Worm (Caenorhabditis elegans) whole organism, mixed stage, embryonic: Measurements from ENCODE around the gene C13A2.9.

Experiments used
- M03D4.4 ChIP-seq: sonication (generic microtip); optimal IDR thresholded peaks from 2 replicates; lab custom pipeline; 2017; ENCODE audit warnings: mild to moderate bottlenecking, missing genetic modification characterization, missing compliant biosample characterization
- bed-3 ChIP-seq: fragments of 200-800 bp; sonication (Bioruptor generic); optimal IDR thresholded peaks from 3 replicates; lab custom pipeline; 2018; ENCODE audit warnings: mild to moderate bottlenecking, missing genetic modification characterization, moderate library complexity, missing compliant biosample characterization
- blmp-1 ChIP-seq: fragments of 150-350 bp; optimal IDR thresholded peaks from 2 replicates; lab custom pipeline; 2014; ENCODE audit warnings: missing biosample characterization, missing genetic modification characterization
- ceh-43 ChIP-seq: fragments of 200-800 bp; sonication (Bioruptor generic); optimal IDR thresholded peaks from 2 replicates; lab custom pipeline; 2018; ENCODE audit warnings: mild to moderate bottlenecking, missing genetic modification characterization, moderate library complexity, missing compliant biosample characterization
- ceh-83 ChIP-seq: fragments of 200-800 bp; sonication (Bioruptor generic); optimal IDR thresholded peaks from 2 replicates; lab custom pipeline; 2018; ENCODE audit warnings: mild to moderate bottlenecking, missing genetic modification characterization, missing compliant biosample characterization
- ces-1 ChIP-seq: fragments of 150-350 bp; optimal IDR thresholded peaks from 2 replicates; lab custom pipeline; 2014; ENCODE audit warnings: missing biosample characterization, missing genetic modification reagents, missing genetic modification characterization
- cnd-1 ChIP-seq: fragments of 200-800 bp; sonication (Bioruptor generic); optimal IDR thresholded peaks from 2 replicates; lab custom pipeline; 2018; ENCODE audit warnings: mild to moderate bottlenecking, missing genetic modification characterization, missing compliant biosample characterization
- elt-1 ChIP-seq: sonication (generic microtip); optimal IDR thresholded peaks from 2 replicates; lab custom pipeline; 2017; ENCODE audit warnings: missing genetic modification characterization, mild to moderate bottlenecking, missing compliant biosample characterization, antibody characterized with exemption, moderate library complexity, borderline replicate concordance; ENCODE audit not compliant: insufficient read depth
- flh-1 ChIP-seq: fragments of 200-800 bp; sonication (Bioruptor generic); optimal IDR thresholded peaks from 2 replicates; lab custom pipeline; 2018; ENCODE audit warnings: mild to moderate bottlenecking, missing genetic modification characterization, moderate library complexity, missing compliant biosample characterization
- ham-2 ChIP-seq: fragments of 200-800 bp; sonication (Bioruptor generic); optimal IDR thresholded peaks from 2 replicates; lab custom pipeline; 2018; ENCODE audit warnings: mild to moderate bottlenecking, missing genetic modification characterization, missing compliant biosample characterization
- hlh-1 ChIP-seq: fragments of 150-350 bp; optimal IDR thresholded peaks from 2 replicates; lab custom pipeline; 2014; ENCODE audit warnings: missing biosample characterization, missing genetic modification reagents, missing genetic modification characterization
- lin-13 ChIP-seq: fragments of 150-350 bp; optimal IDR thresholded peaks from 2 replicates; lab custom pipeline; 2014; ENCODE audit warnings: missing biosample characterization, missing genetic modification characterization
- lin-32 ChIP-seq: fragments of 200-800 bp; sonication (Bioruptor generic); optimal IDR thresholded peaks from 2 replicates; lab custom pipeline; 2018; ENCODE audit warnings: mild to moderate bottlenecking, missing genetic modification characterization, missing compliant biosample characterization
- lsy-2 ChIP-seq: fragments of 150-350 bp; optimal IDR thresholded peaks from 2 replicates; lab custom pipeline; 2014; ENCODE audit warnings: missing biosample characterization, missing genetic modification characterization
- mab-5 ChIP-seq: fragments of 150-350 bp; optimal IDR thresholded peaks from 2 replicates; lab custom pipeline; 2014; ENCODE audit warnings: missing biosample characterization, missing genetic modification characterization
- mep-1 ChIP-seq: fragments of 150-350 bp; optimal IDR thresholded peaks from 2 replicates; lab custom pipeline; 2017; ENCODE audit warnings: missing biosample characterization, missing genetic modification reagents, missing genetic modification characterization, inconsistent platforms
- mls-2 ChIP-seq: sonication (generic microtip); optimal IDR thresholded peaks from 2 replicates; lab custom pipeline; 2016; ENCODE audit warnings: mild to moderate bottlenecking, missing genetic modification characterization, moderate library complexity, missing compliant biosample characterization
- nhr-12 ChIP-seq: fragments of 150-350 bp; optimal IDR thresholded peaks from 2 replicates; lab custom pipeline; 2014; ENCODE audit warnings: missing biosample characterization, missing genetic modification characterization
- nhr-237 ChIP-seq: fragments of 150-350 bp; optimal IDR thresholded peaks from 2 replicates; lab custom pipeline; 2014; ENCODE audit warnings: missing biosample characterization, missing genetic modification characterization
- pha-4 ChIP-seq: fragments of 150-350 bp; optimal IDR thresholded peaks from 2 replicates; lab custom pipeline; 2018; ENCODE audit warnings: missing biosample characterization, missing genetic modification reagents, missing genetic modification characterization
- sptf-1 ChIP-seq: sonication (generic microtip); optimal IDR thresholded peaks from 2 replicates; lab custom pipeline; 2017; ENCODE audit warnings: mild to moderate bottlenecking, missing genetic modification characterization, moderate library complexity, missing compliant biosample characterization
- tbx-8 ChIP-seq: fragments of 200-800 bp; sonication (Bioruptor generic); optimal IDR thresholded peaks from 2 replicates; lab custom pipeline; 2018; ENCODE audit warnings: mild to moderate bottlenecking, missing genetic modification characterization, moderate library complexity, missing compliant biosample characterization
- unc-120 ChIP-seq: sonication (generic microtip); optimal IDR thresholded peaks from 2 replicates; lab custom pipeline; 2017; ENCODE audit warnings: missing genetic modification characterization, missing compliant biosample characterization; ENCODE audit not compliant: poor library complexity, severe bottlenecking
- unc-62 ChIP-seq: fragments of 150-350 bp; optimal IDR thresholded peaks from 2 replicates; lab custom pipeline; 2014; ENCODE audit warnings: missing biosample characterization, missing genetic modification reagents, missing genetic modification characterization
- ztf-11 ChIP-seq: fragments of 150-350 bp; optimal IDR thresholded peaks from 2 replicates; lab custom pipeline; 2014; ENCODE audit warnings: missing biosample characterization, missing genetic modification characterization

The C13A2.9 gene

DNA sequence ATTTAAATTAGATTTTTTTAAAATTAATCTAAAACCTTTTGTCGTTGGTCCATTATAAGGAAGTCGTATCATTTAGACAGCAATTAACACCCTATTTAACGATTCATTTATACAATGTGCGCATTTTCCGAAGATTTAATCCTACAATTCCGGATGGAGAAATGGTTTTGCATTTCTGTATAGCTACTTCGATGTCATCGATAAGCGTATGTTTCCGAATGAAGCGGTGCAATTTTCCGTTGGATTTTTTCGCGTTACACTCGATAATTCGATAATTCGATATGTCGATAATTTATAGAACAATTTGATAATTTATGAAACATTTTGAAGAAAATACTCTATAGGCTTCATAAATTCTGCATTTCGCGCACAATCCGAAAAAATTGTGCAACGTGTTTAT lies 11.1 kb upstream of the C13A2.9 start, which contains the start of gene C13A2.10:
Gene C13A2.10, minus strand, starts transcription at position 101 of the 400 bp plus-strand sequence.
- TF ChIP-seq cnd-1 (tag; lab: Kevin White, UChicago): no peak
- TF ChIP-seq ceh-83 (GFP tag; lab: Kevin White, UChicago): no peak
- no peak for TF ChIP-seq bed-3 (GFP tag; lab: Kevin White, UChicago)
- no peak for TF ChIP-seq mab-5 (tag; lab: Kevin White, UChicago)
- no peak for TF ChIP-seq lsy-2 (tag; lab: Kevin White, UChicago)
- no peak for TF ChIP-seq elt-1
- TF ChIP-seq unc-120 (tag; lab: Kevin White, UChicago): no peak
- no peak for TF ChIP-seq nhr-237
- no peak for TF ChIP-seq ztf-11 (tag; lab: Kevin White, UChicago)

DNA sequence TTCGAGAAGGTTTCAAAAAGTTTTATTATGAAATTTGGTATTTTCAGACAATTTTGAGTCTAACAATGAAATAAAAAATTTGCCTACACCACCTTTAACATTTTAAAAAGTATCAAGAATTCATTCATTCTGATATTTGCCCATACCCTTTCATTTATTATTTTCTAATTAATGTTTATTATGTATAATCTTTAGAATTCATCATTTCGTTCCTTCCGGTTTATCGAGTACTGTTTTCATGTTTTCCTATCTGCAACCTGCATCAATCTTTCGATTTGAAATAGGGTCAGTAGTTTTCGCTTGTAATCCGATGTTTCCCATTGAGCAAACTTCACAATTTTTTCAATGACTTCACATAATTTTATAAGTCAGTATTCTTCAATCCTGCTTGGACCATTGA lies 5.5 kb upstream of the C13A2.9 start, which contains the start of gene C13A2.6:
Gene C13A2.6, plus strand, starts transcription at position 301 of the 400 bp plus-strand sequence.
- no peak for TF ChIP-seq sptf-1 (tag; lab: Kevin White, UChicago)

DNA sequence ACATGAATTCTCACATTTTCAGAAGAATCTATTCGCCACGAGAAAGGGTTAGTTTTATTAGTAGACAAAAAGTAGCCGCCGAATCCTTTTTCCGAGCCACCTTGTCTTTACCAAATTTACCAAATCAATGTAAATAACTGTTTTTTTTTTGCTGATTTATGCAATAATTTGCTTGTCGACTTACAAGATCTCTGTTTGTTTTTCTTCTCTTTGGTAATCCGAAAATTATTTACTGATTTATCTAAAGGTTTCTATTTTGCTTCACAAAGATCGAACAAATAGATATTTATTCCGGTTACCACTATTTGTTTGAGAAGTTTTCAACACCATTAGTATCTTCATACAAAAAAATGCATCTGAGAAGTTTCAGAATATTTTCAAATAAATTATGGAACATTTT lies 2.1 kb upstream of the C13A2.9 start, which contains the start of gene C13A2.7:
Gene C13A2.7, plus strand, starts transcription at position 301 of the 400 bp plus-strand sequence.
- TF ChIP-seq flh-1 (GFP tag; lab: Kevin White, UChicago) (no peak), lin-32 (GFP tag; lab: Kevin White, UChicago) (no peak), unc-62 (no peak), elt-1 (no peak), ceh-43 (GFP tag; lab: Kevin White, UChicago) (no peak), pha-4 (no peak), mep-1 (tag; lab: Kevin White, UChicago) (no peak), ham-2 (GFP tag; lab: Kevin White, UChicago) (no peak), sptf-1 (tag; lab: Kevin White, UChicago) (no peak), hlh-1 (tag; lab: Kevin White, UChicago) (no peak), nhr-12 (tag; lab: Kevin White, UChicago) (no peak), lin-13 (tag; lab: Kevin White, UChicago) (no peak), ces-1 (GFP tag; lab: Kevin White, UChicago) (no peak), unc-120 (tag; lab: Kevin White, UChicago) (no peak)

DNA sequence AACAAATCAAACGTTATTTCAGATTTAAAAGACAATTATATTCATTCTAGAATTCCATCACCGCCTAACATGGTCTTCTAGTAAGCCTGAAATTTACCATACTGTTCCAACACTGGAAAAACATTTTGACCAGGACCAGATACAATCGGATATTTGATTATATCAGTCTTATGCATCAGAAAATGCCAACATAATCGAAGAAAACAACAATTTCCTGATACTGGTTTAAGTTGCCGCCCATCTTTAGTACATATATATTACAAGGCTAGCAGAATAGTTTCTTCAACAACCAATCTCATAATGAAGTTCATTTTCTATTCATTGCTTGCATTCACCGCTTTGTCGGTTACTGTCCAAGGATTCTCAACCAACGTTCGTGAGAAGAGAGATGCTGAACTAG lies 5.0 kb downstream of the C13A2.9 start, which contains the start of gene C13A2.12:
Gene C13A2.12, plus strand, starts transcription at position 301 of the 400 bp plus-strand sequence.
- TF ChIP-seq blmp-1 (tag; lab: Kevin White, UChicago) (no peak), M03D4.4 (tag; lab: Kevin White, UChicago) (no peak), unc-120 (tag; lab: Kevin White, UChicago) (no peak)
- TF ChIP-seq, all 35 proteins: peak for 0

DNA sequence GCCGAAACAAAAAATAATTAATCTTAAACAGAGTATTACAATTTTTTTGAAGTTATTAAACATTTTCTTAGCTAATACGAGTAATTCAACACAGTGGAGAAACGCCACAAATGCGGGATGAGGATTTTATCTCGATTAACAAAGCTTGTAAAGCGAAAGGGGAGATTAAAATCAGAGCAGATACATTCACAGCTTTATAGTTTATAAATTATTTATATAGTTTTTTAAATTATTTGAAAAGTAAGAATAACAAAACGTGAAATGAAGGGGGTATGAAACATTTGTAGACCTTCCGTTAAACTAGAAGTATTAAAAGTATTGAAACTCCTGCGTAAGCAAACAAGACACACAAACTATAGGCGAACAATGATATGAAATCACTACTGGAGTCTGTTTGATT lies 8.8 kb downstream of the C13A2.9 start, which contains the start of gene C05C8.8:
Gene C05C8.8, minus strand, starts transcription at position 101 of the 400 bp plus-strand sequence.
- no peak for TF ChIP-seq unc-62
- TF ChIP-seq hlh-1 (tag; lab: Kevin White, UChicago): no peak
- TF ChIP-seq elt-1: no peak
- TF ChIP-seq tbx-8 (GFP tag; lab: Kevin White, UChicago): no peak
- no peak for TF ChIP-seq nhr-237
- no peak for TF ChIP-seq ceh-83 (GFP tag; lab: Kevin White, UChicago)
- TF ChIP-seq M03D4.4 (tag; lab: Kevin White, UChicago): no peak
- TF ChIP-seq blmp-1 (tag; lab: Kevin White, UChicago): no peak

DNA sequence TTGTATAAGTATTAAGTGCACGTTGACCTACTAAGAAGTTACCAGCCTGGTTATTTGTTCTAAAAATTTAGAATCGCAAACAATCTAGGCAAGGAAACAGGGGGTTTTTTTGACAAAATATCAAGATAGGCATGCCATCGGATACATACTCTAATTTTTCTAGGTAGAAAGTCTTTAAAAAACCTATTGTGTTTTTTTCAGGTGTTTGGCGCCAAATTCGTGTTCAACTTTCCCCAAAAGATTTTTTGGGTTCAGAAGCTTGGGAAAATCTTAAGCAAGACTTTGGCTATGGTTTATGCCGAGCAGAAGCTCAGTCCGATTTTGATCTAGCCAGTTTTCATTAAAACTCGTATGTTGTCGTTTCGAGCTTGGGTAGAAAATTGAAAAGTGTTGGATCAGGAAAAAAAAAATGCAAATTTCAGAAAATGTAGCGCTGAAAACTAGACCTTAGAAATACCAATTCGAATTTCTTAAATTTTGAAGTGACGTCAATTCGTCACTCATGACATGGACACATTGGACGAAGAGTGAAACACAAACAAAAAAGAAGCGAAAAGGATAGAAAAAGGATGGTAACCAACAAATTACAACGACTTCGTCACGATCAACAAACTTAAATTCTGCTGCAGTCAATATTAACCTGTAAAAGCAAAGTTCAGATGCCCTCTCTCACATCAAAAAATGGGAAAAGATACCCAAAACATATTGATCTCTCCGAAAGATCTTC lies 15.6 kb downstream of the C13A2.9 start:
- TF ChIP-seq mls-2 (tag; lab: Kevin White, UChicago) (no peak), mab-5 (tag; lab: Kevin White, UChicago) (no peak), ceh-83 (GFP tag; lab: Kevin White, UChicago) (no peak), blmp-1 (tag; lab: Kevin White, UChicago) (no peak), hlh-1 (tag; lab: Kevin White, UChicago) (no peak), unc-62 (no peak), bed-3 (GFP tag; lab: Kevin White, UChicago) (no peak), ztf-11 (tag; lab: Kevin White, UChicago) (no peak), elt-1 (no peak), lsy-2 (tag; lab: Kevin White, UChicago) (no peak)
